Worm (Caenorhabditis elegans) whole organism, early embryonic: ENCODE data around the gene Y43F8C.15.

Source experiments
- B0310.2 ChIP-seq: sonication (generic microtip); optimal IDR thresholded peaks from 2 replicates; lab custom pipeline; 2016; ENCODE audit warnings: mild to moderate bottlenecking, missing genetic modification characterization, missing compliant biosample characterization
- F13C5.2 ChIP-seq: sonication (generic microtip); optimal IDR thresholded peaks from 2 replicates; lab custom pipeline; 2017; ENCODE audit warnings: mild to moderate bottlenecking, missing genetic modification characterization, inconsistent platforms, missing compliant biosample characterization
- aly-1 ChIP-seq: sonication (generic microtip); optimal IDR thresholded peaks from 2 replicates; lab custom pipeline; 2016; ENCODE audit warnings: missing genetic modification characterization, missing compliant biosample characterization
- ama-1 ChIP-seq: fragments of 150-350 bp; optimal IDR thresholded peaks from 2 replicates; lab custom pipeline; 2014
- ceh-13 ChIP-seq: fragments of 200-800 bp; sonication (Bioruptor generic); optimal IDR thresholded peaks from 2 replicates; lab custom pipeline; 2018; ENCODE audit warnings: mild to moderate bottlenecking, missing genetic modification characterization, missing compliant biosample characterization
- ceh-36 ChIP-seq: sonication (generic microtip); optimal IDR thresholded peaks from 2 replicates; lab custom pipeline; 2016; ENCODE audit warnings: missing genetic modification characterization, inconsistent platforms, missing compliant biosample characterization
- ets-7 ChIP-seq: sonication (generic microtip); optimal IDR thresholded peaks from 2 replicates; lab custom pipeline; 2016; ENCODE audit warnings: missing genotype, missing genetic modification characterization, missing compliant biosample characterization
- flt-1 ChIP-seq: fragments of 200-800 bp; sonication (Bioruptor generic); IDR thresholded peaks from 2 replicates; pipeline ENCODE4 v1.3.6; 2022; ENCODE audit warnings: missing genetic modification characterization, missing compliant biosample characterization
- hmbx-1 ChIP-seq: sonication (generic microtip); optimal IDR thresholded peaks from 2 replicates; lab custom pipeline; 2016; ENCODE audit warnings: mild to moderate bottlenecking, missing genetic modification characterization, missing compliant biosample characterization
- hmg-4 ChIP-seq: fragments of 200-800 bp; sonication (Bioruptor generic); optimal IDR thresholded peaks from 2 replicates; lab custom pipeline; 2018; ENCODE audit warnings: mild to moderate bottlenecking, missing genetic modification characterization, missing compliant biosample characterization
- hnd-1 ChIP-seq: sonication (generic microtip); optimal IDR thresholded peaks from 2 replicates; lab custom pipeline; 2016; ENCODE audit warnings: missing genetic modification characterization, missing compliant biosample characterization
- pes-1 ChIP-seq: fragments of 200-800 bp; sonication (Bioruptor generic); IDR thresholded peaks from 2 replicates; pipeline ENCODE4 v1.3.6; 2022; ENCODE audit warnings: missing genetic modification reagents, missing genetic modification characterization, missing compliant biosample characterization
- scrt-1 ChIP-seq: fragments of 200-800 bp; sonication (Bioruptor generic); IDR thresholded peaks from 2 replicates; pipeline ENCODE4 v1.3.6; 2022; ENCODE audit warnings: missing genetic modification characterization, missing compliant biosample characterization
- sea-1 ChIP-seq: fragments of 200-800 bp; sonication (Bioruptor generic); conservative IDR thresholded peaks from 2 replicates; pipeline ENCODE4 v1.3.6; 2022; ENCODE audit warnings: missing genetic modification characterization, missing compliant biosample characterization
- tbx-11 ChIP-seq: fragments of 200-800 bp; sonication (Bioruptor generic); IDR thresholded peaks from 2 replicates; pipeline ENCODE4 v1.3.6; 2022; ENCODE audit warnings: missing genetic modification characterization, missing compliant biosample characterization
- tbx-37 ChIP-seq: fragments of 200-800 bp; sonication (Bioruptor generic); conservative IDR thresholded peaks from 2 replicates; pipeline ENCODE4 v1.3.6; 2022; ENCODE audit warnings: missing genetic modification reagents, missing genetic modification characterization, missing compliant biosample characterization
- tra-4 ChIP-seq: sonication (generic microtip); optimal IDR thresholded peaks from 2 replicates; lab custom pipeline; 2017; ENCODE audit warnings: missing genetic modification characterization, missing compliant biosample characterization

Gene Y43F8C.15

ce11 chrV:19691271-19691886, 19.0 kb downstream of the Y43F8C.15 start:
- TF ChIP-seq ets-7: no peak
- TF ChIP-seq F13C5.2 (tag; lab: Kevin White, UChicago): no peak

- TF ChIP-seq tra-4 (tag; lab: Kevin White, UChicago): no peak
- TF ChIP-seq B0310.2 (tag; lab: Kevin White, UChicago): no peak
- TF ChIP-seq hnd-1 (tag; lab: Kevin White, UChicago): no peak
- no peak for TF ChIP-seq F13C5.2 (tag; lab: Kevin White, UChicago)
- TF ChIP-seq flt-1 (GFP tag; lab: Robert Waterston, UW): no peak
- TF ChIP-seq pes-1 (GFP tag; lab: Robert Waterston, UW): no peak
- TF ChIP-seq ama-1 (lab: Kevin White, UChicago): no peak
- TF ChIP-seq hmg-4 (GFP tag; lab: Kevin White, UChicago): no peak
- no peak for TF ChIP-seq tbx-37 (GFP tag; lab: Robert Waterston, UW)
- TF ChIP-seq sea-1: no peak
- TF ChIP-seq ceh-36 (tag; lab: Kevin White, UChicago): no peak
- TF ChIP-seq tbx-11 (GFP tag; lab: Robert Waterston, UW): no peak
- no peak for TF ChIP-seq aly-1
- TF ChIP-seq ets-7: no peak
- no peak for TF ChIP-seq scrt-1 (GFP tag; lab: Robert Waterston, UW)
- no peak for TF ChIP-seq hmbx-1 (tag; lab: Kevin White, UChicago)
- TF ChIP-seq ceh-13: no peak
These were observed 35.9 kb downstream of the Y43F8C.15 start, which contains the start of gene mrp-7 for ce11 chrV:19674543-19674942. TSS of gene mrp-7 (plus strand) at chrV:19674843.

- TF ChIP-seq hnd-1 (tag; lab: Kevin White, UChicago): no peak
- TF ChIP-seq flt-1 (GFP tag; lab: Robert Waterston, UW): no peak
- TF ChIP-seq ama-1 (lab: Kevin White, UChicago): no peak
- TF ChIP-seq ceh-36 (tag; lab: Kevin White, UChicago): no peak
- no peak for TF ChIP-seq tbx-37 (GFP tag; lab: Robert Waterston, UW)
- no peak for TF ChIP-seq aly-1
- no peak for TF ChIP-seq F13C5.2 (tag; lab: Kevin White, UChicago)
- TF ChIP-seq ceh-13: no peak
- TF ChIP-seq sea-1: no peak
- TF ChIP-seq pes-1 (GFP tag; lab: Robert Waterston, UW): no peak
These were observed 37.0 kb downstream of the Y43F8C.15 start for ce11 chrV:19673298-19673903.

- TF ChIP-seq pes-1 (GFP tag; lab: Robert Waterston, UW) (no peak), tbx-11 (GFP tag; lab: Robert Waterston, UW) (no peak), B0310.2 (tag; lab: Kevin White, UChicago) (no peak), ceh-13 (no peak), aly-1 (no peak), ama-1 (lab: Kevin White, UChicago) (no peak), tra-4 (tag; lab: Kevin White, UChicago) (no peak), sea-1 (no peak), scrt-1 (GFP tag; lab: Robert Waterston, UW) (no peak), ceh-36 (tag; lab: Kevin White, UChicago) (no peak), ets-7 (no peak), hmbx-1 (tag; lab: Kevin White, UChicago) (no peak)
These were observed 38.1 kb downstream of the Y43F8C.15 start for ce11 chrV:19672357-19672756.

- TF ChIP-seq ceh-36 (tag; lab: Kevin White, UChicago) (no peak), hmg-4 (GFP tag; lab: Kevin White, UChicago) (no peak), tbx-37 (GFP tag; lab: Robert Waterston, UW) (no peak), F13C5.2 (tag; lab: Kevin White, UChicago) (no peak), B0310.2 (tag; lab: Kevin White, UChicago) (no peak), tra-4 (tag; lab: Kevin White, UChicago) (no peak), aly-1 (no peak), flt-1 (GFP tag; lab: Robert Waterston, UW) (no peak), ceh-13 (no peak), ets-7 (no peak), sea-1 (no peak), tbx-11 (GFP tag; lab: Robert Waterston, UW) (no peak), scrt-1 (GFP tag; lab: Robert Waterston, UW) (no peak), pes-1 (GFP tag; lab: Robert Waterston, UW) (no peak), hmbx-1 (tag; lab: Kevin White, UChicago) (no peak), hnd-1 (tag; lab: Kevin White, UChicago) (no peak), ama-1 (lab: Kevin White, UChicago) (no peak)
These were observed 38.6 kb downstream of the Y43F8C.15 start for ce11 chrV:19671816-19672215.

ce11 chrV:19670866-19671265, 39.5 kb downstream of the Y43F8C.15 start:
- TF ChIP-seq hnd-1 (tag; lab: Kevin White, UChicago) (no peak), hmg-4 (GFP tag; lab: Kevin White, UChicago) (no peak), sea-1 (no peak), F13C5.2 (tag; lab: Kevin White, UChicago) (no peak), tbx-37 (GFP tag; lab: Robert Waterston, UW) (no peak), ets-7 (no peak), scrt-1 (GFP tag; lab: Robert Waterston, UW) (no peak)

ce11 chrV:19669959-19670358, 40.5 kb downstream of the Y43F8C.15 start, which contains the start of gene Y43F8C.11:
TSS of gene Y43F8C.11 (plus strand) at chrV:19670259.
- no peak for TF ChIP-seq tbx-11 (GFP tag; lab: Robert Waterston, UW)
- TF ChIP-seq pes-1 (GFP tag; lab: Robert Waterston, UW): no peak
- no peak for TF ChIP-seq ceh-36 (tag; lab: Kevin White, UChicago)
